Worm (Caenorhabditis elegans) whole organism, mixed stage, embryonic: ENCODE measurements around the gene C35D10.3.

Source experiments
- M03D4.4 ChIP-seq: sonication (generic microtip); optimal IDR thresholded peaks from 2 replicates; lab custom pipeline; 2017; ENCODE audit warnings: mild to moderate bottlenecking, missing genetic modification characterization, missing compliant biosample characterization
- bed-3 ChIP-seq: fragments of 200-800 bp; sonication (Bioruptor generic); optimal IDR thresholded peaks from 3 replicates; lab custom pipeline; 2018; ENCODE audit warnings: mild to moderate bottlenecking, missing genetic modification characterization, moderate library complexity, missing compliant biosample characterization
- blmp-1 ChIP-seq: fragments of 150-350 bp; optimal IDR thresholded peaks from 2 replicates; lab custom pipeline; 2014; ENCODE audit warnings: missing biosample characterization, missing genetic modification characterization
- ceh-39 ChIP-seq: fragments of 150-350 bp; optimal IDR thresholded peaks from 2 replicates; lab custom pipeline; 2014; ENCODE audit warnings: missing biosample characterization, missing genetic modification characterization
- ceh-43 ChIP-seq: fragments of 200-800 bp; sonication (Bioruptor generic); optimal IDR thresholded peaks from 2 replicates; lab custom pipeline; 2018; ENCODE audit warnings: mild to moderate bottlenecking, missing genetic modification characterization, moderate library complexity, missing compliant biosample characterization
- ceh-83 ChIP-seq: fragments of 200-800 bp; sonication (Bioruptor generic); optimal IDR thresholded peaks from 2 replicates; lab custom pipeline; 2018; ENCODE audit warnings: mild to moderate bottlenecking, missing genetic modification characterization, missing compliant biosample characterization
- ces-1 ChIP-seq: fragments of 150-350 bp; optimal IDR thresholded peaks from 2 replicates; lab custom pipeline; 2014; ENCODE audit warnings: missing biosample characterization, missing genetic modification reagents, missing genetic modification characterization
- cnd-1 ChIP-seq: fragments of 200-800 bp; sonication (Bioruptor generic); optimal IDR thresholded peaks from 2 replicates; lab custom pipeline; 2018; ENCODE audit warnings: mild to moderate bottlenecking, missing genetic modification characterization, missing compliant biosample characterization
- drap-1 ChIP-seq: fragments of 200-800 bp; sonication (Bioruptor generic); optimal IDR thresholded peaks from 3 replicates; lab custom pipeline; 2018; ENCODE audit warnings: mild to moderate bottlenecking, missing genetic modification characterization, missing compliant biosample characterization
- elt-1 ChIP-seq: sonication (generic microtip); optimal IDR thresholded peaks from 2 replicates; lab custom pipeline; 2017; ENCODE audit warnings: missing genetic modification characterization, mild to moderate bottlenecking, missing compliant biosample characterization, antibody characterized with exemption, moderate library complexity, borderline replicate concordance; ENCODE audit not compliant: insufficient read depth
- elt-3 ChIP-seq: fragments of 150-350 bp; optimal IDR thresholded peaks from 2 replicates; lab custom pipeline; 2014; ENCODE audit warnings: missing biosample characterization, missing genetic modification characterization
- flh-1 ChIP-seq: fragments of 200-800 bp; sonication (Bioruptor generic); optimal IDR thresholded peaks from 2 replicates; lab custom pipeline; 2018; ENCODE audit warnings: mild to moderate bottlenecking, missing genetic modification characterization, moderate library complexity, missing compliant biosample characterization
- ham-2 ChIP-seq: fragments of 200-800 bp; sonication (Bioruptor generic); optimal IDR thresholded peaks from 2 replicates; lab custom pipeline; 2018; ENCODE audit warnings: mild to moderate bottlenecking, missing genetic modification characterization, missing compliant biosample characterization
- hlh-1 ChIP-seq: fragments of 150-350 bp; optimal IDR thresholded peaks from 2 replicates; lab custom pipeline; 2014; ENCODE audit warnings: missing biosample characterization, missing genetic modification reagents, missing genetic modification characterization
- lin-13 ChIP-seq: fragments of 150-350 bp; optimal IDR thresholded peaks from 2 replicates; lab custom pipeline; 2014; ENCODE audit warnings: missing biosample characterization, missing genetic modification characterization
- lsy-2 ChIP-seq: fragments of 150-350 bp; optimal IDR thresholded peaks from 2 replicates; lab custom pipeline; 2014; ENCODE audit warnings: missing biosample characterization, missing genetic modification characterization
- mab-5 ChIP-seq: fragments of 150-350 bp; optimal IDR thresholded peaks from 2 replicates; lab custom pipeline; 2014; ENCODE audit warnings: missing biosample characterization, missing genetic modification characterization
- mep-1 ChIP-seq: fragments of 150-350 bp; optimal IDR thresholded peaks from 2 replicates; lab custom pipeline; 2017; ENCODE audit warnings: missing biosample characterization, missing genetic modification reagents, missing genetic modification characterization, inconsistent platforms
- mls-2 ChIP-seq: sonication (generic microtip); optimal IDR thresholded peaks from 2 replicates; lab custom pipeline; 2016; ENCODE audit warnings: mild to moderate bottlenecking, missing genetic modification characterization, moderate library complexity, missing compliant biosample characterization
- nhr-12 ChIP-seq: fragments of 150-350 bp; optimal IDR thresholded peaks from 2 replicates; lab custom pipeline; 2014; ENCODE audit warnings: missing biosample characterization, missing genetic modification characterization
- nhr-2 ChIP-seq: fragments of 150-350 bp; optimal IDR thresholded peaks from 2 replicates; lab custom pipeline; 2014; ENCODE audit warnings: missing biosample characterization, missing genetic modification characterization
- nhr-237 ChIP-seq: fragments of 150-350 bp; optimal IDR thresholded peaks from 2 replicates; lab custom pipeline; 2014; ENCODE audit warnings: missing biosample characterization, missing genetic modification characterization
- nhr-28 ChIP-seq: fragments of 150-350 bp; optimal IDR thresholded peaks from 2 replicates; lab custom pipeline; 2014; ENCODE audit warnings: missing biosample characterization, missing genetic modification characterization
- nhr-76 ChIP-seq: sonication (generic microtip); optimal IDR thresholded peaks from 2 replicates; lab custom pipeline; 2017; ENCODE audit warnings: missing biosample characterization, missing genetic modification characterization
- pha-4 ChIP-seq: fragments of 150-350 bp; optimal IDR thresholded peaks from 2 replicates; lab custom pipeline; 2018; ENCODE audit warnings: missing biosample characterization, missing genetic modification reagents, missing genetic modification characterization
- sem-2 ChIP-seq: fragments of 200-800 bp; sonication (Bioruptor generic); optimal IDR thresholded peaks from 2 replicates; lab custom pipeline; 2018; ENCODE audit warnings: mild to moderate bottlenecking, missing genetic modification characterization, missing compliant biosample characterization
- snpc-4 ChIP-seq: fragments of 150-350 bp; optimal IDR thresholded peaks from 2 replicates; lab custom pipeline; 2014; ENCODE audit warnings: missing biosample characterization, missing genetic modification characterization
- sptf-1 ChIP-seq: sonication (generic microtip); optimal IDR thresholded peaks from 2 replicates; lab custom pipeline; 2017; ENCODE audit warnings: mild to moderate bottlenecking, missing genetic modification characterization, moderate library complexity, missing compliant biosample characterization
- tbx-8 ChIP-seq: fragments of 200-800 bp; sonication (Bioruptor generic); optimal IDR thresholded peaks from 2 replicates; lab custom pipeline; 2018; ENCODE audit warnings: mild to moderate bottlenecking, missing genetic modification characterization, moderate library complexity, missing compliant biosample characterization
- unc-120 ChIP-seq: sonication (generic microtip); optimal IDR thresholded peaks from 2 replicates; lab custom pipeline; 2017; ENCODE audit warnings: missing genetic modification characterization, missing compliant biosample characterization; ENCODE audit not compliant: poor library complexity, severe bottlenecking
- unc-39 ChIP-seq: fragments of 150-350 bp; optimal IDR thresholded peaks from 2 replicates; lab custom pipeline; 2014; ENCODE audit warnings: missing biosample characterization, missing genetic modification characterization
- unc-62 ChIP-seq: fragments of 150-350 bp; optimal IDR thresholded peaks from 2 replicates; lab custom pipeline; 2014; ENCODE audit warnings: missing biosample characterization, missing genetic modification reagents, missing genetic modification characterization
- zip-8 ChIP-seq: fragments of 150-350 bp; optimal IDR thresholded peaks from 2 replicates; lab custom pipeline; 2014; ENCODE audit warnings: missing biosample characterization, missing genetic modification characterization
- ztf-11 ChIP-seq: fragments of 150-350 bp; optimal IDR thresholded peaks from 2 replicates; lab custom pipeline; 2014; ENCODE audit warnings: missing biosample characterization, missing genetic modification characterization

C35D10.3 gene

ce11 chrIII:4909938-4910337, 41.2 kb downstream of the C35D10.3 start, which contains the start of gene F26F4.12:
Gene F26F4.12, minus strand, starts transcription at chrIII:4910038.
- no peak for TF ChIP-seq elt-3
- no peak for TF ChIP-seq unc-39
- TF ChIP-seq bed-3 (GFP tag; lab: Kevin White, UChicago): no peak
- no peak for TF ChIP-seq mep-1 (tag; lab: Kevin White, UChicago)
- TF ChIP-seq nhr-76 (tag; lab: Kevin White, UChicago): no peak
- no peak for TF ChIP-seq ztf-11 (tag; lab: Kevin White, UChicago)
- TF ChIP-seq hlh-1 (tag; lab: Kevin White, UChicago): no peak
- no peak for TF ChIP-seq ces-1
- no peak for TF ChIP-seq sem-2 (GFP tag; lab: Kevin White, UChicago)

- TF ChIP-seq unc-39: no peak
- TF ChIP-seq nhr-28: no peak
- TF ChIP-seq ces-1: no peak
- TF ChIP-seq, all 35 proteins: peak for 0
Observed at ce11 chrIII:4910956-4911355, 42.2 kb downstream of the C35D10.3 start, which contains the start of gene F26F4.2. Gene F26F4.2, plus strand, starts transcription at chrIII:4911256.

DNA sequence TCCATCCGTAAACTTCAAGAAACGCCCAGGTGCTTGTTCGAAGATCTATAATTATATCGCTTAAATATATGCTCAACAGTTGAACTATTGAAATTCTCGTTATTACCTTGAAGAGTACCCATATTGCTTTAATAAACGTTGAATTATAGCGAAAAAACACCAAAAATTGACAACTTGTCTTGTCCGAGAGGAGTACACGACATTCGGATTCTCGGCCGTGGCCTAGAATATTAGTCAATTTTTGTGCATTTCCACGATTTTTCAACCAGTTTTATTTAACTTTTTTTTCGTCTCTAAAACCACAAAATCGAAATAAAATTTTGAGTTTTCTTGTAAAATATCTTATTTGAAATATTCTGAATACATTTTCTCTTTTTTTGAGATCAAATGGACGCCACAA, 43.6 kb downstream of the C35D10.3 start, which contains the start of the genes F26F4.9 and cee-1:
Gene F26F4.9, minus strand, starts transcription at position 205 of the 400 bp plus-strand sequence.
Gene cee-1, plus strand, starts transcription at position 383 of the 400 bp plus-strand sequence.
- TF ChIP-seq M03D4.4 (tag; lab: Kevin White, UChicago) (no peak), sptf-1 (tag; lab: Kevin White, UChicago) (peak; percentile 17), ces-1 (peak; percentile 37)

DNA sequence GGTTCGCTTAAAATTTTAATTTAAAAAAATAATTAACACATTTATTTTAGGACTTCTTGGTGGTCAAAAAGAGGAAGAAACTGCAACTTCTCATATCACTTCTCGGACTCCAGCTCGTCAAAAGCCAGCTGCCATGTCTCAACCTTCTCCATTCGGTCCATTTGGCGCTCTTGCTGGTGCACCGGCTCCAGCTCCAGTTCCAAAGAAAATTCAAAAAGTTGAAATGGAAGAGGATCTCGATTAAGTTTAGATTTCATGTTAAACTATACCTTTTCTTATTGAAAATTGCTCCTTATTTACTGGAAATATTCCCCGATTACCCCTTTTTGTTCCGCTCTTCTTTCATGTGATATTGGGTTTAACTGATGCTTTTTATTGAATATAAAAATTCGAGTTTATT, 45.0 kb downstream of the C35D10.3 start:
- TF ChIP-seq unc-62 (GFP tag; lab: Kevin White, UChicago) (no peak), M03D4.4 (tag; lab: Kevin White, UChicago) (no peak), zip-8 (tag; lab: Kevin White, UChicago) (no peak), hlh-1 (tag; lab: Kevin White, UChicago) (no peak), ceh-39 (tag; lab: Kevin White, UChicago) (no peak), nhr-28 (no peak), snpc-4 (tag; lab: Kevin White, UChicago) (no peak), bed-3 (GFP tag; lab: Kevin White, UChicago) (no peak), ces-1 (no peak), elt-1 (no peak), drap-1 (no peak), nhr-2 (tag; lab: Kevin White, UChicago) (no peak), unc-120 (tag; lab: Kevin White, UChicago) (no peak), blmp-1 (tag; lab: Kevin White, UChicago) (no peak), ztf-11 (tag; lab: Kevin White, UChicago) (no peak)
- TF ChIP-seq, all 35 proteins: peak for 0

ce11 chrIII:4917077-4917476, 48.4 kb downstream of the C35D10.3 start, which contains the start of gene rars-1:
Gene rars-1, minus strand, starts transcription at chrIII:4917177.
- TF ChIP-seq M03D4.4 (tag; lab: Kevin White, UChicago) (no peak), cnd-1 (no peak), mep-1 (tag; lab: Kevin White, UChicago) (no peak)

DNA sequence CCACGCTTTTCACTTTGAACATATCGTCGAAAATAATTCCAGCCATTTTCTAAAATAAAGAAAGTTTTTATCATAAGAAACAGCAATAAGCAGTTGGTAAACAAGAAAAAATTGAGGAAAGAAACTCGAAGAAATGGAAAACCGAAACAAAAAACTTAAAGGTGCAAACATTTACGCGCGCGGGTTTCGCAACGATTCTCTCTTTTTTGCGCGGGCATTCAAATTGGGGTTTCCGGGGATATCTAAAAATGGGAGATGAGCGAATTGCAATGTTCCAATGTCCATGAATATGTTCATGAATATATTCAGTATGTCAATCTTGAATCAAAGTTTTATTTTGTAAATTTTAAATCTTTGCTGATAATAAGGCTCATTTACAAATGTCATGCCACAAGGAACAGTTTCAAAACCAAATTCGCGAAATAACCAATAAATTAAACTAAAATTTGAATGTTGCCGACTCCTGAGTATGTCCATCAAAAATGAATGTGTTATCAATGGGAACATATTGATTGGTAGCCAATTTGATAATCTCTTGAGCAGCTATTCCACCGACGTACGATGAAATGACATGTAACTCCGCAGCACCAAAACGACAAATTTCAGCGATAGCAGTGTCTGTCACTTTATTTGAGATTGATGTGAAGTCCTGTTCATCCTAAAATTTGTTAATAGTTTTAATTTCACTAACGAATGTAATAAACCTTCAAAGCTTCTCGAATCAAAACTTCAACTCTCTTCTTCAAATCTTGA, 49.4 kb downstream of the C35D10.3 start, which contains the start of gene rpb-8:
Gene rpb-8, minus strand, starts transcription at position 49 of the 753 bp plus-strand sequence.
- no peak for TF ChIP-seq nhr-2 (tag; lab: Kevin White, UChicago)
- TF ChIP-seq unc-120 (tag; lab: Kevin White, UChicago): peak; percentile 61
- TF ChIP-seq mls-2: no peak
- TF ChIP-seq flh-1: no peak
- TF ChIP-seq bed-3 (GFP tag; lab: Kevin White, UChicago): no peak
- no peak for TF ChIP-seq ceh-83 (GFP tag; lab: Kevin White, UChicago)
- TF ChIP-seq nhr-76 (tag; lab: Kevin White, UChicago): no peak
- TF ChIP-seq mep-1 (tag; lab: Kevin White, UChicago): peak; percentile 55
- TF ChIP-seq blmp-1 (tag; lab: Kevin White, UChicago): no peak
- TF ChIP-seq pha-4 (tag; lab: Kevin White, UChicago): no peak
- TF ChIP-seq unc-62 (GFP tag; lab: Kevin White, UChicago): no peak
- TF ChIP-seq elt-1: no peak
- no peak for TF ChIP-seq ceh-43 (GFP tag; lab: Kevin White, UChicago)
- TF ChIP-seq lsy-2 (tag; lab: Kevin White, UChicago): peak; percentile 67
- TF ChIP-seq hlh-1 (tag; lab: Kevin White, UChicago): no peak
- no peak for TF ChIP-seq zip-8 (tag; lab: Kevin White, UChicago)
- peak; percentile 13 for TF ChIP-seq nhr-237 (tag; lab: Kevin White, UChicago)
- TF ChIP-seq mab-5 (tag; lab: Kevin White, UChicago): no peak
- TF ChIP-seq nhr-12 (tag; lab: Kevin White, UChicago): no peak
- TF ChIP-seq lin-13 (tag; lab: Kevin White, UChicago): no peak
- no peak for TF ChIP-seq nhr-28
- no peak for TF ChIP-seq tbx-8 (GFP tag; lab: Kevin White, UChicago)
- no peak for TF ChIP-seq ham-2 (GFP tag; lab: Kevin White, UChicago)
- TF ChIP-seq sem-2 (GFP tag; lab: Kevin White, UChicago): no peak
- no peak for TF ChIP-seq M03D4.4 (tag; lab: Kevin White, UChicago)
- no peak for TF ChIP-seq ces-1
